Worm (Caenorhabditis elegans): Measurements from ENCODE around the gene K02C4.2.

The K02C4.2 gene

DNA sequence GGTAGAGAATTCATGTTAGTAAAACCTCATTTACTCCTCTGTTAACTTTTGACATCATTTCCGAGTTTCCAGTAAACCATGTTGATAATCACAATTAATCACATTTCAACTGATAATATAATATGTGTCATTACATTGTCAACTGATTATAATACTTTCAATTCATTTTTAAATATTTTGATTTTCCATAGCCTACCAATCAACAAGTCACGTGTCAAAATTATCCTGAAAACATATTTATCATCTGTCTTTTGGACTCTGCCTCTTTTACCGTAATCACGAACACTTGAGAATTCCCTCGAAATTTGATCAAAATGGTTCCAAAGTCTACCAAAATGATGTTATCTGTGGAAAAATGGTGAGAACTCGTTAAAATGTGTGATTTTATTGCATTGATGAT lies 1.5 kb upstream of the K02C4.2 start (continued):
- no peak for TF ChIP-seq Y5F2A.4 (GFP tag; optimal IDR thresholded peaks at IDR 0.05)
- TF ChIP-seq hlh-11 (tag; optimal IDR thresholded peaks at IDR 0.05), result peak; percentile 38
- peak; percentile 36; the same call in 1 of the 2 replicates for TF ChIP-seq dmd-6 (GFP tag; IDR thresholded peaks at IDR 0.05)
- TF ChIP-seq set-16 (GFP tag; IDR thresholded peaks at IDR 0.05), result no peak

DNA sequence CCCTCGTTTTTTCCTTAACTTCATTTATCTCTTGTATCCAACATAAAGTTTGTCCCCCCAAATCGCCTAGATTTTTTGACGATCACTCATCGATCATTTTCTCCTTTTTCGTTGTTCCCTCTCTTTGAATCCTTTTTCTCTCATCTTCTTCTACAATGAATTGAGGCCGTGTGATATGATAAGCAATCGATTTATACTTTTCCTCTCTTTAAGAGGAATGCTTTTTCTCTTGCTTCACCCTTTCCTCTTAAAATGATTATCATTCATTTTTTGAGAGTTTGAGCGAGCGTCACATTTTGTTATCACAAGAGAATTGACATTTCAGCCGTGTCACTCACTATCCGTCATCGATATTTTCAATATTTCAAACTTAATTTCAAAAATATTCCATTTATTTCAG lies 2.5 kb downstream of the K02C4.2 start, which contains the start of gene K02C4.5:
Gene K02C4.5, plus strand, starts transcription at position 395 of the 400 bp plus-strand sequence.
- no peak for TF ChIP-seq nhr-237 (tag; optimal IDR thresholded peaks at IDR 0.05)
- no peak for TF ChIP-seq daf-16 (GFP tag; optimal IDR thresholded peaks at IDR 0.05)
- peak; percentile 80 for TF ChIP-seq daf-16 (tag; optimal IDR thresholded peaks at IDR 0.05)
- TF ChIP-seq pqm-1 (tag; optimal IDR thresholded peaks at IDR 0.05), result peak; percentile 98
- no peak for TF ChIP-seq F49E8.2 (tag; optimal IDR thresholded peaks at IDR 0.05; ENCODE audit: borderline replicate concordance)
- TF ChIP-seq mep-1 (tag; optimal IDR thresholded peaks at IDR 0.05), result peak; percentile 25
- peak; percentile 70 for TF ChIP-seq tra-1 (GFP tag; IDR thresholded peaks at IDR 0.05)
- peak; percentile 65 for TF ChIP-seq nhr-28 (tag; optimal IDR thresholded peaks at IDR 0.05)
- 0 out of 2 replicates have a peak, but pooled peaks have one; percentile 34 for TF ChIP-seq lin-1 (GFP tag; IDR thresholded peaks at IDR 0.05)
- peak; percentile 61 for TF ChIP-seq nhr-6 (tag; optimal IDR thresholded peaks at IDR 0.05)
- 0 out of 2 replicates have a peak, but pooled peaks have one; percentile 49 for TF ChIP-seq php-3 (GFP tag; IDR thresholded peaks at IDR 0.05)
- no peak for TF ChIP-seq ZK337.2 (GFP tag; IDR thresholded peaks at IDR 0.05)
- peak; percentile 7 for TF ChIP-seq ztf-7 (tag; optimal IDR thresholded peaks at IDR 0.05)
- TF ChIP-seq lin-29 (GFP tag; IDR thresholded peaks at IDR 0.05), result no peak
- no peak for TF ChIP-seq ces-1 (GFP tag; optimal IDR thresholded peaks at IDR 0.05)
- peak; percentile 35 for TF ChIP-seq aha-1 (tag)
- peak; percentile 59 for TF ChIP-seq dmd-6 (GFP tag; IDR thresholded peaks at IDR 0.05)
- peak in 1 of 2 experiments; percentile 26 for TF ChIP-seq lsy-2 (tag; optimal IDR thresholded peaks at IDR 0.05)
- peak; percentile 60 for TF ChIP-seq dve-1 (tag; optimal IDR thresholded peaks at IDR 0.05; ENCODE audit: insufficient read depth)
- peak; percentile 79 for TF ChIP-seq hlh-11 (tag; optimal IDR thresholded peaks at IDR 0.05)
- TF ChIP-seq hlh-30 (tag; optimal IDR thresholded peaks at IDR 0.05; ENCODE audit: insufficient read depth), result peak; percentile 61

DNA sequence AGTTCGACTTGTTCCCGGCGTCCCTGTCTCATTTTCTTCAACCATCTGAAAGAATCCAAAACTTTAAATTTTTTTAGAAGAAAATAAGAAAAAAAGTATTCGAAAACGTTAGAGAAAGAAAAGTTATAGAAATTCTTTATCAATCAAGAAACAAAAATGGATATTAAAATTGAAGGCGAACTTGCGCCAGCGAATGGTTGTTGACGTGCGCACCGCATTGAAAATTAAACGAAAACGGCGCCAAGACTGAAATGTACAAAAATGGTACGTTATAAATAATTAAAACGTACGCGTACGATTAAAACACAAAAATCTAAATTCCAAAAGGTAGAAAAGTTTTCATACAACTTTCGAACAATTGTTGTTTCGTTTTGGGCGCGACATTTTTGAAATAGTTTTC lies 11.2 kb downstream of the K02C4.2 start, which contains the start of gene K02C4.3:
Gene K02C4.3, minus strand, starts transcription at position 51 of the 400 bp plus-strand sequence.
- TF ChIP-seq rbr-2 (tag; optimal IDR thresholded peaks at IDR 0.05), result peak; percentile 40
- peak; percentile 42; the same call in 1 of the 2 replicates for TF ChIP-seq dmd-6 (GFP tag; IDR thresholded peaks at IDR 0.05)
- TF ChIP-seq duxl-1 (tag; optimal IDR thresholded peaks at IDR 0.05; ENCODE audit: poor library complexity), result peak; percentile 54
- no peak for TF ChIP-seq hif-1 (tag; optimal IDR thresholded peaks at IDR 0.05)
- no peak for TF ChIP-seq nhr-41 (GFP tag; IDR thresholded peaks at IDR 0.05)
- TF ChIP-seq nhr-11 (tag; optimal IDR thresholded peaks at IDR 0.05), result peak; percentile 0
- TF ChIP-seq lsy-2 (tag; optimal IDR thresholded peaks at IDR 0.05), result peak in 1 of 2 experiments; percentile 86
- no peak for TF ChIP-seq ZK337.2 (GFP tag; IDR thresholded peaks at IDR 0.05)
- TF ChIP-seq spr-1 (tag; optimal IDR thresholded peaks at IDR 0.05), result peak; percentile 42
- TF ChIP-seq tra-1 (GFP tag; IDR thresholded peaks at IDR 0.05), result no peak
- TF ChIP-seq ceh-20 (GFP tag; IDR thresholded peaks at IDR 0.05), result no peak
- no peak for TF ChIP-seq F10B5.3 (tag; optimal IDR thresholded peaks at IDR 0.05)
- TF ChIP-seq lin-13 (GFP tag; optimal IDR thresholded peaks at IDR 0.05), result no peak
- TF ChIP-seq pha-4 (GFP tag; IDR thresholded peaks at IDR 0.05), result no peak
- peak; percentile 14 for TF ChIP-seq pha-4 (tag; optimal IDR thresholded peaks at IDR 0.05)
- TF ChIP-seq ceh-28 (tag; optimal IDR thresholded peaks at IDR 0.05), result no peak
- TF ChIP-seq saeg-2 (GFP tag; IDR thresholded peaks at IDR 0.05), result no peak
- peak; percentile 23 for TF ChIP-seq nhr-48 (tag; optimal IDR thresholded peaks at IDR 0.05)
- TF ChIP-seq ces-1 (GFP tag; optimal IDR thresholded peaks at IDR 0.05), result no peak
- peak; percentile 42 for TF ChIP-seq hlh-30 (tag; optimal IDR thresholded peaks at IDR 0.05; ENCODE audit: insufficient read depth)
- no peak for TF ChIP-seq fos-1 (tag; optimal IDR thresholded peaks at IDR 0.05)
- peak; percentile 46 for TF ChIP-seq hlh-11 (tag; optimal IDR thresholded peaks at IDR 0.05)
- no peak for TF ChIP-seq daf-16 (GFP tag; optimal IDR thresholded peaks at IDR 0.05)
- no peak for TF ChIP-seq daf-16 (tag; optimal IDR thresholded peaks at IDR 0.05)
- TF ChIP-seq unc-62 (GFP tag; optimal IDR thresholded peaks at IDR 0.05 in 1 of 2), result no peak
- TF ChIP-seq unc-62 (tag; optimal IDR thresholded peaks at IDR 0.05), result no peak
- peak; percentile 51 for TF ChIP-seq nhr-6 (tag; optimal IDR thresholded peaks at IDR 0.05)
- TF ChIP-seq ama-1 (optimal IDR thresholded peaks at IDR 0.05), result no peak
- TF ChIP-seq dve-1 (tag; optimal IDR thresholded peaks at IDR 0.05; ENCODE audit: insufficient read depth), result peak; percentile 72
- no peak for TF ChIP-seq nhr-237 (tag; optimal IDR thresholded peaks at IDR 0.05)
- peak; percentile 75 for TF ChIP-seq lin-38 (GFP tag; IDR thresholded peaks at IDR 0.05)
- no peak for TF ChIP-seq nhr-102 (tag; optimal IDR thresholded peaks at IDR 0.05)
- no peak for TF ChIP-seq unc-39 (tag; optimal IDR thresholded peaks at IDR 0.05)
- no peak for TF ChIP-seq Y105C5A.15 (GFP tag; IDR thresholded peaks at IDR 0.05)
- peak; percentile 77 for TF ChIP-seq T20F7.1 (GFP tag; optimal IDR thresholded peaks at IDR 0.05)
- peak; percentile 45 for TF ChIP-seq nhr-77 (tag; optimal IDR thresholded peaks at IDR 0.05)
